Worm (Caenorhabditis elegans) whole organism, L4 larva: Measurements from ENCODE around the gene lact-8.

Experiments
- F10B5.3 ChIP-seq: sonication (generic microtip); optimal IDR thresholded peaks from 2 replicates; lab custom pipeline; 2016; ENCODE audit warnings: mild to moderate bottlenecking, missing genetic modification characterization, missing compliant biosample characterization
- F26F4.8 ChIP-seq: fragments of 200-800 bp; sonication (Bioruptor generic); conservative IDR thresholded peaks from 2 replicates; pipeline ENCODE4 v1.3.6; 2022; ENCODE audit warnings: missing genetic modification characterization, missing compliant biosample characterization
- F37D6.2 ChIP-seq: sonication (generic microtip); optimal IDR thresholded peaks from 2 replicates; lab custom pipeline; 2016; ENCODE audit warnings: mild to moderate bottlenecking, missing genetic modification characterization, missing compliant biosample characterization
- R02D3.7 ChIP-seq: fragments of 150-350 bp; sonication (generic microtip); optimal IDR thresholded peaks from 3 replicates; lab custom pipeline; 2014; ENCODE audit warnings: missing biosample characterization, missing genetic modification characterization
- T20F7.1 ChIP-seq: fragments of 200-800 bp; sonication (Bioruptor generic); optimal IDR thresholded peaks from 2 replicates; lab custom pipeline; 2018; ENCODE audit warnings: mild to moderate bottlenecking, missing genetic modification characterization, missing compliant biosample characterization
- T26A8.4 ChIP-seq: fragments of 200-800 bp; sonication (Bioruptor generic); IDR thresholded peaks from 2 replicates; pipeline ENCODE4 v1.3.6; 2022; ENCODE audit warnings: missing genetic modification characterization, missing compliant biosample characterization
- Y75B8A.6 ChIP-seq: fragments of 200-800 bp; sonication (Bioruptor generic); IDR thresholded peaks from 2 replicates; pipeline ENCODE4 v1.3.6; 2022; ENCODE audit warnings: missing genetic modification reagents, missing genetic modification characterization, missing compliant biosample characterization
- aha-1 ChIP-seq: fragments of 150-350 bp; peaks from one replicate; lab custom pipeline; 2014; ENCODE audit warnings: missing biosample characterization, missing genetic modification characterization
- aly-2 ChIP-seq: sonication (generic microtip); optimal IDR thresholded peaks from 2 replicates; lab custom pipeline; 2018; ENCODE audit warnings: missing biosample characterization, missing genetic modification characterization
- ceh-62 ChIP-seq: sonication (generic microtip); optimal IDR thresholded peaks from 2 replicates; lab custom pipeline; 2017; ENCODE audit warnings: missing biosample characterization, missing genetic modification characterization
- ceh-82 ChIP-seq: sonication (generic microtip); optimal IDR thresholded peaks from 2 replicates; lab custom pipeline; 2017; ENCODE audit warnings: missing biosample characterization, missing genetic modification characterization
- cey-2 ChIP-seq: sonication (generic microtip); optimal IDR thresholded peaks from 3 replicates; lab custom pipeline; 2017; ENCODE audit warnings: missing genetic modification characterization, mild to moderate bottlenecking, missing compliant biosample characterization, antibody characterized with exemption, borderline replicate concordance; ENCODE audit not compliant: insufficient read depth
- ctbp-1 ChIP-seq: fragments of 200-800 bp; sonication (Bioruptor generic); IDR thresholded peaks from 2 replicates; pipeline ENCODE4 v1.3.6; 2022; ENCODE audit warnings: missing genetic modification reagents, missing genetic modification characterization, missing compliant biosample characterization
- daf-19 ChIP-seq: fragments of 200-800 bp; sonication (Bioruptor generic); conservative IDR thresholded peaks from 2 replicates; pipeline ENCODE4 v1.3.6; 2022; ENCODE audit warnings: missing genetic modification characterization, missing compliant biosample characterization
- daf-8 ChIP-seq: fragments of 200-800 bp; sonication (Bioruptor generic); IDR thresholded peaks from 2 replicates; pipeline ENCODE4 v1.3.6; 2022; ENCODE audit warnings: missing genetic modification characterization, missing compliant biosample characterization
- dmd-8 ChIP-seq: fragments of 200-800 bp; sonication (Bioruptor generic); IDR thresholded peaks from 2 replicates; pipeline ENCODE4 v1.3.6; 2022; ENCODE audit warnings: missing genetic modification characterization, missing compliant biosample characterization
- dve-1 ChIP-seq: sonication (generic microtip); optimal IDR thresholded peaks from 2 replicates; lab custom pipeline; 2017; ENCODE audit warnings: antibody characterized with exemption, mild to moderate bottlenecking, missing genetic modification characterization, missing compliant biosample characterization; ENCODE audit not compliant: insufficient read depth
- egl-43 ChIP-seq: fragments of 200-800 bp; sonication (Bioruptor generic); IDR thresholded peaks from 2 replicates; pipeline ENCODE4 v1.3.6; 2022; ENCODE audit warnings: missing genetic modification reagents, missing genetic modification characterization, missing compliant biosample characterization
- fkh-10 ChIP-seq: fragments of 150-350 bp; optimal IDR thresholded peaks from 2 replicates; lab custom pipeline; 2014; ENCODE audit warnings: missing biosample characterization, missing genetic modification reagents, missing genetic modification characterization
- fos-1 ChIP-seq: fragments of 150-350 bp; optimal IDR thresholded peaks from 2 replicates; lab custom pipeline; 2014; ENCODE audit warnings: missing biosample characterization, missing genetic modification characterization
- hif-1 ChIP-seq, 2 experiments: sonication (generic microtip); optimal IDR thresholded peaks; 2 replicates each; lab custom pipeline; 2016 to 2017; ENCODE audit warnings: missing compliant biosample characterization in 2 of 2, missing genetic modification characterization in 2 of 2, missing genetic modification reagents in 2 of 2, missing genotype in 2 of 2, mild to moderate bottlenecking in 1 of 2
- hlh-30 ChIP-seq: sonication (generic microtip); optimal IDR thresholded peaks from 2 replicates; lab custom pipeline; 2017; ENCODE audit warnings: antibody characterized with exemption, mild to moderate bottlenecking, missing genetic modification characterization, missing compliant biosample characterization; ENCODE audit not compliant: insufficient read depth
- hmg-1.1 ChIP-seq: fragments of 200-800 bp; sonication (Bioruptor generic); IDR thresholded peaks from 2 replicates; pipeline ENCODE4 v1.3.6; 2022; ENCODE audit warnings: missing genetic modification reagents, missing genetic modification characterization, missing compliant biosample characterization
- lin-1 ChIP-seq: fragments of 200-800 bp; sonication (Bioruptor generic); IDR thresholded peaks from 2 replicates; pipeline ENCODE4 v1.3.6; 2022; ENCODE audit warnings: missing genetic modification reagents, missing genetic modification characterization, missing compliant biosample characterization
- lin-13 ChIP-seq: fragments of 150-350 bp; optimal IDR thresholded peaks from 2 replicates; lab custom pipeline; 2014; ENCODE audit warnings: missing biosample characterization, missing genetic modification reagents, missing genetic modification characterization
- lir-3 ChIP-seq: sonication (generic microtip); optimal IDR thresholded peaks from 2 replicates; lab custom pipeline; 2016; ENCODE audit warnings: mild to moderate bottlenecking, missing genetic modification characterization, missing compliant biosample characterization
- lsy-2 ChIP-seq, 2 experiments: fragments of 150-350 bp in 1 of 2; sonication (generic microtip) in 1 of 2; optimal IDR thresholded peaks; 2 replicates each; lab custom pipeline; 2014 to 2017; ENCODE audit warnings: missing biosample characterization in 2 of 2, missing genetic modification characterization in 2 of 2
- madf-5 ChIP-seq, 2 experiments: fragments of 200-800 bp; sonication (Bioruptor generic); IDR thresholded peaks; 2 replicates each; pipeline ENCODE4 v1.3.6; 2022; ENCODE audit warnings: missing compliant biosample characterization in 2 of 2, missing genetic modification characterization in 2 of 2
- madf-9 ChIP-seq: fragments of 200-800 bp; sonication (Bioruptor generic); conservative IDR thresholded peaks from 2 replicates; pipeline ENCODE4 v1.3.6; 2022; ENCODE audit warnings: missing genetic modification reagents, missing genetic modification characterization, missing compliant biosample characterization
- mes-2 ChIP-seq: sonication (generic microtip); optimal IDR thresholded peaks from 2 replicates; lab custom pipeline; 2016; ENCODE audit warnings: missing genotype, mild to moderate bottlenecking, missing genetic modification characterization, missing compliant biosample characterization; ENCODE audit not compliant: poor library complexity, severe bottlenecking
- mxl-2 ChIP-seq: fragments of 200-800 bp; sonication (Bioruptor generic); conservative IDR thresholded peaks from 2 replicates; pipeline ENCODE4 v1.3.6; 2022; ENCODE audit warnings: missing genetic modification reagents, missing genetic modification characterization, missing compliant biosample characterization
- nhr-10 ChIP-seq: fragments of 150-350 bp; optimal IDR thresholded peaks from 2 replicates; lab custom pipeline; 2014; ENCODE audit warnings: missing biosample characterization, missing genetic modification characterization
- nhr-41 ChIP-seq: fragments of 200-800 bp; sonication (Bioruptor generic); IDR thresholded peaks from 2 replicates; pipeline ENCODE4 v1.3.6; 2022; ENCODE audit warnings: missing genetic modification reagents, missing genetic modification characterization, missing compliant biosample characterization
- nhr-48 ChIP-seq: sonication (generic microtip); optimal IDR thresholded peaks from 2 replicates; lab custom pipeline; 2016; ENCODE audit warnings: mild to moderate bottlenecking, missing genetic modification characterization, missing compliant biosample characterization
- nhr-6 ChIP-seq: fragments of 150-350 bp; optimal IDR thresholded peaks from 2 replicates; lab custom pipeline; 2014; ENCODE audit warnings: missing biosample characterization, missing genetic modification characterization
- php-3 ChIP-seq: fragments of 200-800 bp; sonication (Bioruptor generic); IDR thresholded peaks from 2 replicates; pipeline ENCODE4 v1.3.6; 2022; ENCODE audit warnings: missing genetic modification reagents, missing genetic modification characterization, missing compliant biosample characterization
- pqm-1 ChIP-seq: sonication (generic microtip); optimal IDR thresholded peaks from 2 replicates; lab custom pipeline; 2017; ENCODE audit warnings: missing biosample characterization, missing genetic modification characterization
- snpc-1.2 ChIP-seq: fragments of 200-800 bp; sonication (Bioruptor generic); IDR thresholded peaks from 2 replicates; pipeline ENCODE4 v1.3.6; 2022; ENCODE audit warnings: missing genetic modification reagents, missing genetic modification characterization, missing compliant biosample characterization
- snpc-4 ChIP-seq: fragments of 150-350 bp; optimal IDR thresholded peaks from 2 replicates; lab custom pipeline; 2014; ENCODE audit warnings: missing biosample characterization, missing genetic modification characterization
- zfp-2 ChIP-seq: sonication (generic microtip); optimal IDR thresholded peaks from 2 replicates; lab custom pipeline; 2016; ENCODE audit warnings: mild to moderate bottlenecking, missing genetic modification characterization, missing compliant biosample characterization
- zfp-3 ChIP-seq: fragments of 200-800 bp; sonication (Bioruptor generic); conservative IDR thresholded peaks from 2 replicates; pipeline ENCODE4 v1.3.6; 2022; ENCODE audit warnings: missing genetic modification reagents, missing genetic modification characterization, missing compliant biosample characterization
- ztf-11 ChIP-seq: fragments of 150-350 bp; optimal IDR thresholded peaks from 2 replicates; lab custom pipeline; 2014; ENCODE audit warnings: missing biosample characterization, missing genetic modification characterization

Gene lact-8

ce11 chrV:11133516-11133915 is 40.1 kb upstream of the lact-8 start:
- no peak for TF ChIP-seq ztf-11 (tag; lab: Kevin White, UChicago)
- no peak for TF ChIP-seq ctbp-1 (GFP tag; lab: Robert Waterston, UW)
- no peak for TF ChIP-seq zfp-2 (tag; lab: Kevin White, UChicago)
- TF ChIP-seq dve-1 (tag; lab: Kevin White, UChicago) = no peak
- TF ChIP-seq nhr-10 (tag; lab: Kevin White, UChicago) = no peak
- no peak for TF ChIP-seq F26F4.8 (GFP tag; lab: Robert Waterston, UW)

ce11 chrV:11131801-11132200 is 38.4 kb upstream of the lact-8 start:
- peak; percentile 70 for TF ChIP-seq aha-1 (tag; lab: Kevin White, UChicago)
- TF ChIP-seq lsy-2 (tag; optimal IDR thresholded peaks at IDR 0.05; lab: Kevin White, UChicago) = no peak

ce11 chrV:11127197-11127596 is 33.8 kb upstream of the lact-8 start, which contains the start of gene jmjd-5:
Gene jmjd-5, plus strand, starts transcription at chrV:11127497.
- TF ChIP-seq fos-1 (tag; lab: Kevin White, UChicago) (no peak), snpc-4 (no peak), aly-2 (tag; lab: Kevin White, UChicago) (no peak), R02D3.7 (tag; lab: Kevin White, UChicago) (no peak), lin-1 (GFP tag; lab: Robert Waterston, UW) (no peak), madf-9 (no peak), nhr-41 (no peak), mxl-2 (GFP tag; lab: Robert Waterston, UW) (no peak), dmd-8 (GFP tag; lab: Robert Waterston, UW) (no peak), nhr-48 (no peak), mes-2 (tag; lab: Kevin White, UChicago) (no peak), hlh-30 (tag; lab: Kevin White, UChicago) (no peak), ceh-82 (tag; lab: Kevin White, UChicago) (no peak), nhr-6 (no peak), nhr-10 (tag; lab: Kevin White, UChicago) (no peak)
- TF ChIP-seq, all 104 proteins: peak for 0

- no peak for TF ChIP-seq snpc-1.2 (GFP tag; lab: Robert Waterston, UW)
- TF ChIP-seq T20F7.1 (GFP tag; lab: Kevin White, UChicago) = peak; percentile 48
- no peak for TF ChIP-seq lin-1 (GFP tag; lab: Robert Waterston, UW)
Observed at ce11 chrV:11124922-11125321, 31.5 kb upstream of the lact-8 start, which contains the start of gene C06H2.2. Gene C06H2.2, plus strand, starts transcription at chrV:11125222.

- TF ChIP-seq egl-43 (no peak), fkh-10 (GFP tag; lab: Kevin White, UChicago) (no peak), ceh-62 (no peak), hmg-1.1 (GFP tag; lab: Robert Waterston, UW) (no peak), zfp-3 (GFP tag; lab: Robert Waterston, UW) (0 out of 2 replicates have a peak, but pooled peaks have one; percentile 12), F37D6.2 (no peak), Y75B8A.6 (GFP tag; lab: Robert Waterston, UW) (no peak), nhr-41 (no peak), mxl-2 (GFP tag; lab: Robert Waterston, UW) (no peak), R02D3.7 (tag; lab: Kevin White, UChicago) (no peak), ceh-82 (tag; lab: Kevin White, UChicago) (no peak), daf-8 (GFP tag; lab: Robert Waterston, UW) (no peak), T26A8.4 (GFP tag; lab: Robert Waterston, UW) (peak; percentile 32; the same call in 1 of the 2 replicates), nhr-6 (peak; percentile 68), ztf-11 (tag; lab: Kevin White, UChicago) (no peak), lin-13 (peak; percentile 43), pqm-1 (no peak), daf-19 (GFP tag; lab: Robert Waterston, UW) (no peak), lir-3 (no peak), zfp-2 (tag; lab: Kevin White, UChicago) (no peak), php-3 (GFP tag; lab: Robert Waterston, UW) (no peak), madf-5 (GFP tag; IDR thresholded peaks at IDR 0.05; lab: Robert Waterston, UW) (peak in 1 of 2 experiments; percentile 64; a peak in 1 of 4 replicates), hif-1 (tag; optimal IDR thresholded peaks at IDR 0.05; lab: Kevin White, UChicago) (peak in 1 of 2 experiments; percentile 91), F10B5.3 (tag; lab: Kevin White, UChicago) (no peak), cey-2 (tag; lab: Kevin White, UChicago) (no peak)
Observed at ce11 chrV:11123817-11124337, 30.5 kb upstream of the lact-8 start, which contains the start of the genes atp-5 and lmtr-3. Gene atp-5, minus strand, starts transcription at chrV:11123867. Gene lmtr-3, plus strand, starts transcription at chrV:11124186.
